Worm (Caenorhabditis elegans): Measurements from ENCODE around the gene clec-241.

The clec-241 gene

DNA sequence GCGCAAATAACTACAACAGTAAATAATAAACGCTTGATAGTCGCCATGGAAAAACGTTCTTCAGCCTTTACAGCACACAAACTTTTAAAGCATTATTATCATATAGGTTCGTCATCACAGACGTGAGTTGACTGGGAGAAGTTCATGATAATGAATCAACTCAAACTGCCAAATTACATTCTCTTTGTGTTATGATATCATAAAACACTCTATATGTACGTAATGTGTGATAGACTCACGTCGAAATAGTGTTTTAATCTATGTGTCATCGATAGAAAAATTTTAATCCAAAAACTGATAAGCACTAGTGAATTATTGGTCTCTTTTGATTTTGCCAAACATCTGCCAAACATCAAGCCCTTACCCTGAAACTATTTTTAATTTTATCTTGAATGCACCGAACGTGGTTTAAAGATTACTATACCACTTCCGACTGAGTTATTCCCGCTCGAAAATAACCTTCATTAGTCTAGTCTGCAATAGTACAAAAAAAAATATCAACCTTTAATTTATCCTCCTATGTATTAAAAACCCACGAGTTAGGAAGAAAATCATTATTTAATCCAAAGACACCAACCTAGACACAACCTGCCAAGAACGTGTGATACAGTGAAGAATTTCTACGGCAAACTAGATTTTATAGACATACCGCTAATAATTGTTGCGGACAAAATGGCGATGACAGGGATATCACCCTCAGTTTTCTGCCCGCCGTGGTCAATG, 3.6 kb downstream of the clec-241 start, which contains the start of the genes clc-12 and clec-240:
clc-12 (minus strand) TSS at position 47 of the 723 bp plus-strand sequence.
clec-240 (plus strand) TSS at position 673 of the 723 bp plus-strand sequence.
- no peak for TF ChIP-seq ztf-4 (tag; optimal IDR thresholded peaks at IDR 0.05)
- TF ChIP-seq fos-1 (tag; optimal IDR thresholded peaks at IDR 0.05), result peak; percentile 49
- no peak for TF ChIP-seq lin-11 (tag; optimal IDR thresholded peaks at IDR 0.05)
- TF ChIP-seq ztf-11 (tag; optimal IDR thresholded peaks at IDR 0.05), result no peak

- TF ChIP-seq zag-1 (tag; optimal IDR thresholded peaks at IDR 0.05), result no peak
These were observed 4.8 kb downstream of the clec-241 start, which contains the start of gene sri-69 for ce11 chrV:17008302-17008701. sri-69 (minus strand) TSS chrV:17008402.

ce11 chrV:17005189-17005588, 7.9 kb downstream of the clec-241 start, which contains the start of gene srh-131:
srh-131 (plus strand) TSS chrV:17005489.
- TF ChIP-seq fos-1 (tag; optimal IDR thresholded peaks at IDR 0.05) (no peak), sem-4 (tag; optimal IDR thresholded peaks at IDR 0.05) (no peak), crh-2 (tag; optimal IDR thresholded peaks at IDR 0.05) (no peak), nhr-11 (tag; optimal IDR thresholded peaks at IDR 0.05) (no peak), nhr-25 (tag; optimal IDR thresholded peaks at IDR 0.05) (no peak), ztf-4 (tag; optimal IDR thresholded peaks at IDR 0.05) (no peak), skn-1 (tag; optimal IDR thresholded peaks at IDR 0.05) (no peak), snpc-4 (tag; optimal IDR thresholded peaks at IDR 0.05) (no peak), egl-27 (tag; optimal IDR thresholded peaks at IDR 0.05) (no peak), nhr-21 (tag; optimal IDR thresholded peaks at IDR 0.05) (no peak), ZK546.5 (tag; optimal IDR thresholded peaks at IDR 0.05) (no peak), unc-62 (GFP tag; optimal IDR thresholded peaks at IDR 0.05) (no peak), zag-1 (tag; optimal IDR thresholded peaks at IDR 0.05) (no peak), unc-55 (GFP tag; optimal IDR thresholded peaks at IDR 0.05) (no peak), blmp-1 (tag; optimal IDR thresholded peaks at IDR 0.05; ENCODE audit: insufficient read depth) (no peak), R02D3.7 (tag; optimal IDR thresholded peaks at IDR 0.05) (no peak), lsy-2 (tag; optimal IDR thresholded peaks at IDR 0.05) (no peak)

ce11 chrV:17001167-17001566, 12.0 kb downstream of the clec-241 start, which contains the start of gene sri-9:
sri-9 (plus strand) TSS chrV:17001467.
- TF ChIP-seq nhr-21 (tag; optimal IDR thresholded peaks at IDR 0.05), result no peak
- no peak for TF ChIP-seq nhr-23 (tag; optimal IDR thresholded peaks at IDR 0.05)
- TF ChIP-seq elt-1 (tag; optimal IDR thresholded peaks at IDR 0.05), result no peak
- no peak for TF ChIP-seq ama-1 (optimal IDR thresholded peaks at IDR 0.05)
- no peak for TF ChIP-seq egl-27 (tag; optimal IDR thresholded peaks at IDR 0.05)
- TF ChIP-seq lsy-2 (tag; optimal IDR thresholded peaks at IDR 0.05), result no peak
- no peak for TF ChIP-seq nhr-25 (tag; optimal IDR thresholded peaks at IDR 0.05)
- TF ChIP-seq sma-3 (GFP tag; optimal IDR thresholded peaks at IDR 0.05), result no peak
- no peak for TF ChIP-seq peb-1 (tag; optimal IDR thresholded peaks at IDR 0.05)

DNA sequence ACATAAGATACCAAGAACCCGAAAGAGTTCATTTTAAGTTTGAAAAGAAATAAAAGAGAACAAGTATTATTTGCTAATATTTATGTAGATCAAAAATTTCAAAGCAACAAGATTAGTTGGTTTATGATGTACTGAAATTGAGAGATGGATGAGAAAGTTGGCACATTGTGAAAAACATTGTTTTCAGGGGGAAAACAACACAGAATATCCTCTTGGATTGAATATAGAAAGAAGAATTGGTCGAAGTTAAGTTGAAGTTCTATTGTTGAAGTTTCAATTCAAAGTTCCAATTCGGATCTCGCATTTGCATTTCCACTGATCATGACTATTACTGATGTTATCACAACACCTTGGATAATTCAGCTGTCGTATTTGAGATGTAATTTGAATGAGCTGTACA, 12.5 kb downstream of the clec-241 start:
- TF ChIP-seq unc-55 (GFP tag; optimal IDR thresholded peaks at IDR 0.05), result no peak

DNA sequence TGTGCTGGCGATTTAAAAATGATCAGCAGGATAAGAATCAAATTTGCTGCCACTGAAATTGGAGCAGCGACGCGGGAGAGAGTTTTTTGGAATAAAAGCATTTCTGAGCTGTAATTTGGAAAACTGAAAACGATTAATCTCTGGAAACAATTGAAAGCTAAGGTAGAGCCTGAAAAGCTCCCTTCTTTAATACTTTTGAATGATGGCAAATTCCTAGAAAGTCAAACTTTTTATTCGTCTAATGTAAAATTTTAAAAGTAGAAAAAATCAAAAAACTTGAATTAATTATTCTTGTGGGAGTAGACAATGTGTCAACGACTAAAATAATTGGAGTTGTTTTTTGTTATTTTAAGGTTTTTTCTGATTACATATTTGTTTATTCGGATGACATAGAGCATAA, 12.9 kb downstream of the clec-241 start, which contains the start of gene str-217:
str-217 (minus strand) TSS at position 101 of the 400 bp plus-strand sequence.
- TF ChIP-seq sma-3 (GFP tag; optimal IDR thresholded peaks at IDR 0.05) (no peak), peb-1 (tag; optimal IDR thresholded peaks at IDR 0.05) (no peak), gmeb-1 (tag; optimal IDR thresholded peaks at IDR 0.05) (no peak)

DNA sequence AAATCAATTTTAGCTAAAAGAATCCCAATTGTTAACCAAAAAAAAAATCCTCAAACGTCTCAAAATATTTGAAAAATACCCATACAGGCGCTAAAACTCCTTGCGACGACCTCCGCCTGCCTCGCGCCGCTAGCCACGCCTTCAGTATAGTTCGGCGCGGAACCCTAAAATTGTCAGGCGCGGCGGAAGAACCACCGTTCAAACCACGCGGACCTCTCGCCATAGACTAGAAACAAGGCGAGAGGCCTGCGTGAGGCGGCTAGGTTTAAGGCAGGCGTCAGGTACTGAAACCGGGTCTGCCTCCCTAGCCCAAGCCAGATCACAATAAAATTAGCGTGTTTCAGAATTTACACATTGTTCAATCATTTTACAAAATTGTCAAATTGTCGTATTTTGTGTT, 20.7 kb downstream of the clec-241 start:
- TF ChIP-seq elt-3 (tag; optimal IDR thresholded peaks at IDR 0.05) (no peak), egl-27 (tag; optimal IDR thresholded peaks at IDR 0.05) (no peak)

DNA sequence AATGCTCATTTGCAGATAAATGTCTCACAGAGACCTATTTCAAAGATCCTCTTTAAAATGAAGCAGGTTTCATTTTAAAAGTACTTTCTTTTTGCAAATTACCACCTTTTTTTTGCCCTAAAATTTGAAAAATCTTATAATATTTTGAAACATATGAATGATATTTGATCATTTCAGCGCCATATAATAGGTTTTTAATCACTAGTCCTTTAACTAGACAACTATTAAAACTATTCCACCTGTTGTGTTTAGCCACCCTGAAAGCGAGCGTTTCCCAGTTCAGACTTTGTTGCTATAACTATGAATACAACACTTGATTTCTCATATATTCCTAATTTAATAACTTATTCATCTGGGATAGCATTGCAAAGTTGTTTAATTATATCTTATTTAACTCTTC, 21.4 kb downstream of the clec-241 start, which contains the start of gene srz-95:
srz-95 (plus strand) TSS at position 301 of the 400 bp plus-strand sequence.
- no peak for TF ChIP-seq nhr-12 (tag; optimal IDR thresholded peaks at IDR 0.05)
- no peak for TF ChIP-seq nhr-21 (tag; optimal IDR thresholded peaks at IDR 0.05)
- no peak for TF ChIP-seq sma-3 (GFP tag; optimal IDR thresholded peaks at IDR 0.05)
- TF ChIP-seq snpc-4 (tag; optimal IDR thresholded peaks at IDR 0.05), result no peak
- TF ChIP-seq ceh-16 (tag; optimal IDR thresholded peaks at IDR 0.05), result no peak
- TF ChIP-seq nhr-23 (tag; optimal IDR thresholded peaks at IDR 0.05), result no peak
- TF ChIP-seq skn-1 (tag; optimal IDR thresholded peaks at IDR 0.05), result no peak
- no peak for TF ChIP-seq C34F6.9 (tag; optimal IDR thresholded peaks at IDR 0.05)
- no peak for TF ChIP-seq egl-27 (tag; optimal IDR thresholded peaks at IDR 0.05)
- no peak for TF ChIP-seq unc-62 (GFP tag; optimal IDR thresholded peaks at IDR 0.05)
